Fruit fly (Drosophila melanogaster): ENCODE measurements around the gene CG7342.

DNA sequence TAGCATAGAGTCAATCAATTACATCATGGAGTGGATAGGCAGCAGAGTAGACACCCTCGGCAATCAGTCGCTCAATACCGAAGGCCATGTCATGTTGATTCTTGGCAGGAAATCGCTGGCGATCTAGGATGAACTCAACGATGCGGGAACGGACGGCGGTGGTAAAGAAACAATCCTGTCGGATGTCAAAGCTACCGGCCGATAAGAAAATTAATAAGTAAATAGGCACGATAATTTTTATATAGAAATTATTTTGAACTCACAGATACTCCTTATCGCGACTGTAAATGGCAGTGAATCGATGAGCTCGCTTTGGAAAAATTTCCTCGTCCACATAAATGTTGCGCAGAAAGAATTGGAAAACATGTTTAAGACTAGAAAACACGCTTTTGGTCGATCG, 34.8 kb downstream of the CG7342 start:
- TF ChIP-seq CG8478 (optimal IDR thresholded peaks at IDR 0.05) (no peak), CTCF (optimal IDR thresholded peaks at IDR 0.05) (no peak)
